Worm (Caenorhabditis elegans): ENCODE data around the gene str-63.

- no peak for TF ChIP-seq fkh-10 (GFP tag; optimal IDR thresholded peaks at IDR 0.05)
- TF ChIP-seq lin-39 (tag; optimal IDR thresholded peaks at IDR 0.05), result no peak
- TF ChIP-seq pax-3 (tag; optimal IDR thresholded peaks at IDR 0.05), result no peak
- no peak for TF ChIP-seq pag-3 (tag; optimal IDR thresholded peaks at IDR 0.05; ENCODE audit: borderline replicate concordance, insufficient read depth)
- TF ChIP-seq unc-86 (tag; optimal IDR thresholded peaks at IDR 0.05), result no peak
- no peak for TF ChIP-seq nhr-237 (tag; optimal IDR thresholded peaks at IDR 0.05)
- TF ChIP-seq ceh-63 (GFP tag; optimal IDR thresholded peaks at IDR 0.05), result no peak
- TF ChIP-seq zag-1 (tag; optimal IDR thresholded peaks at IDR 0.05), result no peak
- TF ChIP-seq tbx-2 (tag; optimal IDR thresholded peaks at IDR 0.05), result no peak
- no peak for TF ChIP-seq elt-2 (tag; optimal IDR thresholded peaks at IDR 0.05)
- no peak for TF ChIP-seq lir-3 (tag; optimal IDR thresholded peaks at IDR 0.05; ENCODE audit: poor library complexity)
Observed at ce11 chrV:3355544-3355943, 4.2 kb downstream of the str-63 start.
